Worm (Caenorhabditis elegans): ENCODE data around the gene mxl-1.

The mxl-1 gene

ce11 chrV:11290888-11291287, 46.2 kb downstream of the mxl-1 start, which contains the start of gene C03E10.1:
TSS of gene C03E10.1 (plus strand) at chrV:11291188.
- TF ChIP-seq W03F9.2 (tag; optimal IDR thresholded peaks at IDR 0.05) (no peak), him-1 (tag; optimal IDR thresholded peaks at IDR 0.05) (no peak), dao-5 (tag; optimal IDR thresholded peaks at IDR 0.05) (no peak)

DNA sequence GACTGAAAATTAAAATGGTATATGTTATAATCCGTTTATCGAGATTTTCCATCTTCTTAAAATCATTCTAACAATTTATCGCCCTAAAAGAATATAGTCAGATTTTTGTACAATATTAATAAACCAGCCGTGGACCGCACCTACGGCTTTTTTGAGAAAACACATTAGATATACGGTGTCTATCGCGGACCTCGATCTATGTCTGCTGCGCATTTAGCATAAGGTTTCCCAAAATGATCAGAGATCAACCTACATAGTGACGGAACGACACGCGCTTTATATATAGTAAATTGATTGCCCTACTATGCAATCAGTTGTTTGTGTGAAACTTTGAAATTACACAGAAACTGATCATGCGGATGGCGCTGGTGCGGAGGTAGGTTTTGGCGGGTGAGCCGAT, 48.0 kb downstream of the mxl-1 start:
- no peak for TF ChIP-seq dao-5 (tag; optimal IDR thresholded peaks at IDR 0.05)
- TF ChIP-seq W03F9.2 (tag; optimal IDR thresholded peaks at IDR 0.05): no peak
- no peak for TF ChIP-seq him-1 (tag; optimal IDR thresholded peaks at IDR 0.05)

ce11 chrV:11294393-11294792, 49.8 kb downstream of the mxl-1 start, which contains the start of gene T03F7.6:
TSS of gene T03F7.6 (plus strand) at chrV:11294693.
- TF ChIP-seq dao-5 (tag; optimal IDR thresholded peaks at IDR 0.05) (no peak), W03F9.2 (tag; optimal IDR thresholded peaks at IDR 0.05) (no peak)
